Fruit fly (Drosophila melanogaster) Kc167 (cell line): ENCODE measurements around the gene Papss.

Experiments used
- Myc ChIP-seq: fragments of >200 bp; optimal IDR thresholded peaks from 2 replicates; lab custom pipeline; 2017; ENCODE audit warnings: missing external identifiers
- Sin3A ChIP-seq: fragments of >200 bp; optimal IDR thresholded peaks from 2 replicates; lab custom pipeline; 2018; ENCODE audit warnings: missing external identifiers
- h ChIP-seq: fragments of >200 bp; optimal IDR thresholded peaks from 3 replicates; lab custom pipeline; 2018; ENCODE audit warnings: missing external identifiers
- insv ChIP-seq: fragments of >200 bp; optimal IDR thresholded peaks from 3 replicates; lab custom pipeline; 2018; ENCODE audit warnings: missing external identifiers
- psq ChIP-seq: fragments of >200 bp; optimal IDR thresholded peaks from 2 replicates; lab custom pipeline; 2017; ENCODE audit warnings: missing external identifiers
- ttk ChIP-seq: sonication (Bioruptor generic); optimal IDR thresholded peaks from 2 replicates; lab custom pipeline; 2017; ENCODE audit warnings: missing external identifiers

Gene Papss

DNA sequence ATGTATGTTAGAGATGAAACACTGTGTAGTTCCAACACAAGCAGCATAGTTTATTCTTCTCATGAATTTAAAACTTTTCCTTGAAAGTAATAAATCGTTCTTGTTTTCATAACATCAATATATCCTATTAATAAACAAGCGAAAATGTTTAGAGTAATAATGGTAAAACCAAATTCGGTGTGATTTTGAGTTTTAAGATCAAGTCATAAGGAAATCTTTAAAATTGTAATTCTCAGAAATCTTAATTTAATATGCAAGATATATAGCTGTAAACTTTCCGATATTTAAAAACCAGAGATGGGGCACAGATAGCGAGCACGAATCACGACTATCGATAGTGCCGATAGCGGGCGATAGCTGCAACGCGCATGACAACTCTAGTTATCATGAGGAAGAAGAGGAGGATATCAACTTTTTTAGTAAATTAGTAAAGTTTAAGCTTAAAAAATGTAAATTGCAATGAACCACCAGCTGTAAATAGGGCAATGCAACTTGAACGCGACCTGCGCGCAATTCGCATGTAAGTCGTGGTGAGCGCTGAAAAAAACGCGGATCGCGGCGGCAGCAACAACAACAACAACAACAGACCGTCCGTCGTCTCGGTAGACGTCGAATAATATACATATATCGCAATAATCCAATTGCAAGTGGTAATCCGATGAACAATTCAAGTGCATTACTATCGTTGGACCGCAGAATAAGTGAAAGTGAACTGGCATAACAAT is 27.1 kb upstream of the Papss start, which contains the start of the genes Fibp and Deaf1:
Fibp (minus strand) TSS at position 161 of the 725 bp plus-strand sequence.
Deaf1 (plus strand) TSS at position 368 of the 725 bp plus-strand sequence.
- TF ChIP-seq Myc (lab: Kevin White, UChicago): no peak
- TF ChIP-seq insv (lab: Kevin White, UChicago): no peak
- no peak for TF ChIP-seq psq (lab: Kevin White, UChicago)
- no peak for TF ChIP-seq Sin3A (lab: Kevin White, UChicago)
- no peak for TF ChIP-seq ttk (lab: Kevin White, UChicago)
- no peak for TF ChIP-seq h (lab: Kevin White, UChicago)

DNA sequence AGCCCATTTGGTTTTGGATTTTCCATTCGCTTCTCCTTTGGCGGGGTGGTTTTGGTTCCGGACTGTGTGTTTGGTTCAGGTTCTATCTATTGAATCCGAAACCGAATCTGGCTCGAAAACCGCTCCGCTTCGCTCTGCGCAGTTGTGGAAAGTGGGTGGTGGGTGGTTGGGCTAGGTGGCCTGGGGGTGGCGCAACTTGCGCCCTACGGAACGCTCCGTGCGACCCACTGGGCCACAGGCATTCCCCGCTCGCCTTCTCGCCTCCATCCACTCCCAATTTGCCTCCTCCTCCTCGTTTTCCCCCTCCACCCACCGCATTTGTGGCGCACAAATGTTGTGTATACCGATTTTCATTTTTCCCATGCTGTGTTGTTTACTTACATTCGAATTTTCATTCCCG is 26.4 kb upstream of the Papss start:
- TF ChIP-seq Myc (lab: Kevin White, UChicago) (no peak), psq (lab: Kevin White, UChicago) (no peak), ttk (lab: Kevin White, UChicago) (no peak), h (lab: Kevin White, UChicago) (no peak), insv (lab: Kevin White, UChicago) (no peak), Sin3A (lab: Kevin White, UChicago) (no peak)

DNA sequence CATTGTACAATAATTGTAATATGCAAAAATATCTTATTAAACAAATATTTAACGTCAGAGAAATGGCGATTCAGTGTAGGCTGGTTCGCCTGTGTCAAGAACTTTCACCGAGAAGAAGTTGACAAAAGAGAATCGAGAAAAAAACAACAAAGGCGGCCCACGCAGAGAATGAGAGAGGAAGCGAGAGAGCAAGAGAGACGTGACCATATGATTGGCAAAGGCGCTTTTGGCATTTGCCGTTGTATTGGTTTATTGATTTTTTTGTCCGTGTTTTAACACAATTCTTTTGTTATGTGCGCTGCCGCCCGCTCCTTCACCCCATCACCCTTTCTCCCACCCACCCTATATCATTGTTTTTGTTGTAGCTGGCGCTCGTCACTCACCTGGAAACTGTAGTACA is 11.9 kb upstream of the Papss start:
- TF ChIP-seq Myc (lab: Kevin White, UChicago) (no peak), insv (lab: Kevin White, UChicago) (no peak), Sin3A (lab: Kevin White, UChicago) (no peak), h (lab: Kevin White, UChicago) (no peak), ttk (lab: Kevin White, UChicago) (no peak), psq (lab: Kevin White, UChicago) (no peak)

DNA sequence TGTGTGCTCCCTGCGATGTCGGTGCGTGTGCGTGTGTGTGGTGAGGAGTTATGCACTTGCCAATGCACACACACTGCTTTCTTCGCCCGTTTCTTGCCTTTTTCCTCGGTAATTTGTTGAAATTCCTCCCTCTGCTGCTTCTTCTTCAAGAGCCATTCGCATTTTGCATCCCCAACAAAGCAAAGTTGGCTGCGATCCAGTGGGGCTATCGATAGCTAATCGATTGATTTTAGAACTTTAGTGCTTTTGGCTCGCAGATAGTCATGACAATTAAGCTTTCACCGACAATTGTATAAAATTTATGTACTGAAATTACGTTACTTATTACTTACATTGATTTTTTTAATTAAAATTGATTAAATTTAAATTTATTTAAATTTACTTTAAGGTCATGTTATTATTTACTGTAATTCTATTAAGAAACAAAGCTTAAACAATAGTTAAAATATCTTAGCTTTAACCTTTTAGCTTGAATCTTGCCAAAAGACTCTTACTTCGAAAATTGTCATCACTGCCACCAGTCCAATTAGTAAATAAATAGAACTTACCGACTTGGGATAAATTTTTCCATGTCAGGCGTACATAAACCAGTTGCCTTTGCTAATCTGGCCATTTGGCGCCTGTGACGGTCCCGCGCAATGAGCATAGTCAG is 10.8 kb upstream of the Papss start, which contains the start of the genes trc and CG32221:
trc (minus strand) TSS at position 162 of the 652 bp plus-strand sequence.
CG32221 (plus strand) TSS at position 528 of the 652 bp plus-strand sequence.
- TF ChIP-seq Sin3A (lab: Kevin White, UChicago) (no peak), ttk (lab: Kevin White, UChicago) (no peak), Myc (lab: Kevin White, UChicago) (no peak), psq (lab: Kevin White, UChicago) (no peak), h (lab: Kevin White, UChicago) (no peak), insv (lab: Kevin White, UChicago) (no peak)

DNA sequence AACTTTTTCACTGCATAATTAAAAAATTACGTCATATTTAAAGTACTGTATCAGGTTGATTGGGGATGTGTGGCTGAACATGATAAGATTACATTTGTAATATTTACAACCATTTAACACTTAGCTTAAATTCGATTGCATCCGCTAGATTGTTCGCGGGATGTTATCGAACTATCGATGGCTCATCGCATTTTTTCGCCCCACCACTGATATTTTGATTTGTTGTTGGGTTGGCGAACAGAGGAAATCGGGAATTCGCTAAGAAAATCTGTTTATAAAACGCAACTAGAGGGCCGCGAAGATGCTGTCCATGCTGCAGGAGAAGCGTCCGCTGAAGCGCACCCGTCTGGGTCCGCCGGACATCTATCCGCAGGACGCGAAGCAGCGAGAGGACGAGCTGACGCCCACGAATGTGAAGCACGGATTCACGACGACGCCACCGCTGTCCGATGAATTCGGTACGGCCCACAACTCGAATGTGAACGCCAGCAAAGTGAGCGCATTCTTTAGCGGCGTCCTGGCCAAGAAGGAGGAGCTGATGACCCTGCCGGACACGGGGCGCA is 8.6 kb upstream of the Papss start, which contains the start of gene kto:
kto (plus strand) TSS at position 240 of the 563 bp plus-strand sequence.
- no peak for TF ChIP-seq psq (lab: Kevin White, UChicago)
- TF ChIP-seq ttk (lab: Kevin White, UChicago): no peak

DNA sequence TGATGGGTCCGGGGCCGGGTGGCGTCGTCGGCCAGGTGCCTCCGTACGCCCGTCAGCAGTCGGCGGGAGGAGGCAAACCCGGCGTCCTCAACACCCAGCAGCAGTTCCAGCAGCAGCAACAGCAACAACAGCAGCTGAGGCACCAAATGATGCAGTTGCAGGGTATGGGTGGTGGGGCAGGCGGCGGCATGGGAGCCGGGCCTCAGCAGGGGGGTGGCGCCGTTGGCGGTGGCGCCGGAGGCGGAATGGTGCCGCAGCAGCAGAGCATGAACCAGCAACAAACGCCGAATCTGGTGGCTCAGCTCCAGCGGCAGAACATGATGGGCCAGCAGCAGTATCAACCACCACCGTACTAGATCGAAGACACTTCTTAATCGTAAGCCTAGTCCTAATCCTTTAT is 586 bp upstream of the Papss start:
- no peak for TF ChIP-seq insv (lab: Kevin White, UChicago)
- TF ChIP-seq h (lab: Kevin White, UChicago): no peak
- no peak for TF ChIP-seq psq (lab: Kevin White, UChicago)
- TF ChIP-seq Sin3A (lab: Kevin White, UChicago): no peak
- no peak for TF ChIP-seq Myc (lab: Kevin White, UChicago)
- no peak for TF ChIP-seq ttk (lab: Kevin White, UChicago)

DNA sequence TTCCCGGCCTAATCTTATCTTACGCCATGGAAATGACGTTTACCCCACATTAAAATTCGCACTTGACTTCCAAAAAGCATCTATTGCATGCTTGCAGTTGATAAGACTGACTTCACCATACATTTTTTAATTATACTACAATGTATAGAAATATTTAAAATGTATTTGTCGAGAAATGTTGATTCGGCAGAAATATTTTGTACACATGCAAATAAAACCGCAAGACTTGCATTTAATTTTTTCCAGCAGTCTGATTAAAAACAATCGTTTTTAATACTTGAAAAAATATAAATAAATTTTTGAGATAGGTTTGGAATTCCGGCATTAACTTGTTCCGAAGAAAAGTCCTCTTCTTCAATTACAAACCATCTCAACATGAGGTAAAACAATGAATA is 811 bp downstream of the Papss start:
- TF ChIP-seq ttk (lab: Kevin White, UChicago) (no peak), Sin3A (lab: Kevin White, UChicago) (no peak), psq (lab: Kevin White, UChicago) (no peak), Myc (lab: Kevin White, UChicago) (no peak), insv (lab: Kevin White, UChicago) (no peak), h (lab: Kevin White, UChicago) (no peak)

DNA sequence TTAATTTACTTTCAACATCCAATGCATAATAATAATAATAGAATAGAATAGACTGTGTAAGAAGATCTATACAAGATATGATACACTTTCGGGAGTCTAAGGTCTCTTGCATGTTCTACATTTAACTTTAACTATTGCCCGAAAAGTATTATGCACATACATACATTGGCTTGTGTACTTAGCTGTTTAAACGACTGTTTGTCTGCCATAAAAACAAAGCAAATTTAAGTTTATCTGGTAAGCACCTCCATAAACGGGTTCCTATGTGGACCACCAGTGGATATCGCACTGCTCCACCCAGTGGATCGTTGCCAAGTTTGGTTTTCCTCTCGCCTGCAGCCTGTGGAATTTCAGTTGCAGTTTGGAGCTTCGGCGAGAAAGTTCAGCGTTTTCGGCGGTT is 1.9 kb downstream of the Papss start:
- no peak for TF ChIP-seq ttk (lab: Kevin White, UChicago)
- no peak for TF ChIP-seq insv (lab: Kevin White, UChicago)
- no peak for TF ChIP-seq Myc (lab: Kevin White, UChicago)

DNA sequence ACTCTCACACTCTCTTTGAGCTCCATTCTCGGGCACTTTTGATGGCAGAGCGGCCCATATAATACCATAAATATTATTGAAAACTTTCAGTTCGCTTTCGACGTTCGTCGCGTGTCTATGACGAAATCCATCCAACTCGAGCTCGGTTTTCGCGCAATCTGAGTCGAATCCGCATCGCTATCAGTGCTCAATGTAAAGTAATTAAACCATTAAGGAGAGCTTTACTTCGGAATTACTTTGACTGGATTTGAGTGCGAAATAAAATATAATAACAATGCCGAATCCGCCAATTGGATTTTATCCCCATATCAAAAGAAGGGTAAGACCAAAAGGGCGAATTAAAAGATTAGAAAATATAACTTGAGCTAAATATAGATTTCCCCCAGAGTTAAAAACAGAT is 3.0 kb downstream of the Papss start:
- TF ChIP-seq Myc (lab: Kevin White, UChicago): no peak
- no peak for TF ChIP-seq Sin3A (lab: Kevin White, UChicago)
- no peak for TF ChIP-seq psq (lab: Kevin White, UChicago)
- no peak for TF ChIP-seq ttk (lab: Kevin White, UChicago)
- TF ChIP-seq h (lab: Kevin White, UChicago): no peak
- no peak for TF ChIP-seq insv (lab: Kevin White, UChicago)

DNA sequence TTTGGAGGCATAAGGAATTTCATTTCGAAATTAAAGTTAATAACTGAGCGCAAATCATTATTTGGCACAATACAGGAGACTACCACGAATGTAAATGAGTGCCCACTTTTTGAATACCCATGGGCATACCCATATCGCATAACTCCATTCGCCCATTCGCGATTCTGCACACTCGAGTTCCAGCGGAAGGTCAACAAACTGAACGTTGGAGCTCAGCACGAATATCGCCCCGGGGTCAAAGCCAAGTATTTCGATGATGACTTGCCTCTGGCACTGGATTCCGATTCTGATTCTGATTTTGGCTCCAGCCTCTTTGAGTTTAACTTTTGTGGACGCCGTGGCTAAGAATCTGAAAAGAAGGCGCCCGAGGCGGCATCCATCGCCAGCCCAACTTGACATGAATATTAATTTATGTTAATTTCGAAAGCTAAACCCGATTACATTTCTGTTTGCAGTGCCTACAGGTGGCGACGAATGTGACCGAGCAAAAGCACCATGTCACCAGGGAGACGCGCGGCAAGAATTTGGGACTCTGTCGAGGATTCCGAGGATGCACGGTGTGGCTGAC is 12.9 kb downstream of the Papss start:
- TF ChIP-seq psq (lab: Kevin White, UChicago): no peak
- TF ChIP-seq ttk (lab: Kevin White, UChicago): no peak
- no peak for TF ChIP-seq Myc (lab: Kevin White, UChicago)
- no peak for TF ChIP-seq h (lab: Kevin White, UChicago)
- no peak for TF ChIP-seq Sin3A (lab: Kevin White, UChicago)
- no peak for TF ChIP-seq insv (lab: Kevin White, UChicago)

DNA sequence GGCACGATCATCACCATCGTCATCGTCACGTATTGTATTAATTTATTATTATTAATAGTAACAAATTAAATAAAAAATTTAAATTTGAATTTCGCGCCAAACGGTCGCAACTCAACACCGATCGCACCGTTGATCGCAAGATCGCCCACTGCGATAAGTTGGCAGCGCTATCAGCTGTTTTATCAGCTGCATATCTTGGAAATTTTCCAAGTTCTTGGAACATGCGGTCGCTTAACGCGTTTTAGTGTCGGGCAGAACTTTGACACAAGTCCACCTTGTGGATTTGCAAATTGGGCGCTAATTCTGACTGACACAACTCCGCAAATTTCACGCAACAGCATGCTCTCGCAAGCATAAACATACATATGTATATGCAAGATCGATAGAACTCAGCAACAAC is 16.1 kb downstream of the Papss start:
- TF ChIP-seq psq (lab: Kevin White, UChicago): no peak
- TF ChIP-seq ttk (lab: Kevin White, UChicago): no peak
